Fruit fly (Drosophila melanogaster): ENCODE data around the gene Cpr76Ba.

DNA sequence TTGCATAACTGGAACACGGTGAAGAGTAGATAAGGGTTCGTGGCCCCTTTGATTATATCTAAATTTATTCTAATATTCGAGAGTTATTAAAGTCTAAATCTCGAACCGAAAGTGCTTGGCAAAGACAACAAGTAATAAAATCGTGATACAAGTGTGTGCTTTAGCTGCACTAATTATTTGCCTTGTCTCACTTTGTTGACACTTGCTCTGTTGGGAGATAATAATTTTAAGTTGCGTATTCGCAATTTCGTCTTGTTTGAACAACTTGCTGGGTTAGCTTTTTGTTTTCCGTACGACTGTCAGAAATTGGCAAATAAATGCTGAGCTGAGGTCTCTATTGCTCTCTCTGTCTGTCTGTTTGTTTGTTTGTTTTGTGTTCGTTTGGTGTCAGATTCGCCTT is 13.4 kb downstream of the Cpr76Ba start:
- TF ChIP-seq CG10669 (GFP tag; optimal IDR thresholded peaks at IDR 0.05): no peak
- TF ChIP-seq Met (GFP tag; optimal IDR thresholded peaks at IDR 0.05): no peak

Data from whole organism, prepupa.